Worm (Caenorhabditis elegans) whole organism, young adult: ENCODE measurements around the gene fust-1.

Experiments
- B0261.1 ChIP-seq: sonication (generic microtip); optimal IDR thresholded peaks from 2 replicates; lab custom pipeline; 2016; ENCODE audit warnings: mild to moderate bottlenecking, missing genetic modification characterization, moderate library complexity, missing compliant biosample characterization
- B0336.3 ChIP-seq: fragments of 200-800 bp; sonication (Bioruptor generic); IDR thresholded peaks from 2 replicates; pipeline ENCODE4 v1.3.6; 2022; ENCODE audit warnings: missing genetic modification characterization, missing compliant biosample characterization
- F22D6.2 ChIP-seq: sonication (generic microtip); optimal IDR thresholded peaks from 2 replicates; lab custom pipeline; 2016; ENCODE audit warnings: mild to moderate bottlenecking, missing genetic modification characterization, missing compliant biosample characterization
- F33H1.4 ChIP-seq: fragments of 200-800 bp; sonication (Bioruptor generic); IDR thresholded peaks from 2 replicates; pipeline ENCODE4 v1.3.6; 2022; ENCODE audit warnings: missing genetic modification reagents, missing genetic modification characterization, missing compliant biosample characterization
- F37B4.10 ChIP-seq: fragments of 200-800 bp; sonication (Bioruptor generic); IDR thresholded peaks from 2 replicates; pipeline ENCODE4 v1.3.6; 2022; ENCODE audit warnings: missing genetic modification characterization, missing compliant biosample characterization
- F39B2.1 ChIP-seq: fragments of 200-800 bp; sonication (Bioruptor generic); IDR thresholded peaks from 2 replicates; pipeline ENCODE4 v1.3.6; 2022; ENCODE audit warnings: missing genetic modification reagents, missing genetic modification characterization, missing compliant biosample characterization
- F57A8.1 ChIP-seq: fragments of 200-800 bp; sonication (Bioruptor generic); optimal IDR thresholded peaks from 2 replicates; lab custom pipeline; 2018; ENCODE audit warnings: mild to moderate bottlenecking, missing genetic modification characterization, moderate library complexity, missing compliant biosample characterization
- F57C9.4 ChIP-seq: sonication (generic microtip); optimal IDR thresholded peaks from 2 replicates; lab custom pipeline; 2017; ENCODE audit warnings: mild to moderate bottlenecking, missing genetic modification characterization, missing compliant biosample characterization
- T07F8.4 ChIP-seq: sonication (generic microtip); optimal IDR thresholded peaks from 2 replicates; lab custom pipeline; 2016; ENCODE audit warnings: mild to moderate bottlenecking, missing genetic modification characterization, moderate library complexity, missing compliant biosample characterization
- T26A5.8 ChIP-seq: sonication (generic microtip); optimal IDR thresholded peaks from 2 replicates; lab custom pipeline; 2016; ENCODE audit warnings: missing genetic modification characterization, missing compliant biosample characterization
- Y53F4B.3 ChIP-seq: fragments of 200-800 bp; sonication (Bioruptor generic); IDR thresholded peaks from 2 replicates; pipeline ENCODE4 v1.3.6; 2022; ENCODE audit warnings: missing genetic modification reagents, missing genetic modification characterization, missing compliant biosample characterization
- aptf-3 ChIP-seq: fragments of 200-800 bp; sonication (Bioruptor generic); IDR thresholded peaks from 2 replicates; pipeline ENCODE4 v1.3.6; 2022; ENCODE audit warnings: missing genetic modification characterization, missing compliant biosample characterization
- athp-1 ChIP-seq: sonication (generic microtip); optimal IDR thresholded peaks from 2 replicates; lab custom pipeline; 2017; ENCODE audit warnings: mild to moderate bottlenecking, missing genetic modification characterization, missing compliant biosample characterization
- attf-3 ChIP-seq: fragments of 200-800 bp; sonication (Bioruptor generic); conservative IDR thresholded peaks from 2 replicates; pipeline ENCODE4 v1.3.6; 2022; ENCODE audit warnings: missing genetic modification reagents, missing genetic modification characterization, missing compliant biosample characterization
- attf-5 ChIP-seq: fragments of 200-800 bp; sonication (Bioruptor generic); optimal IDR thresholded peaks from 2 replicates; lab custom pipeline; 2018; ENCODE audit warnings: mild to moderate bottlenecking, missing genetic modification characterization, missing compliant biosample characterization
- attf-6 ChIP-seq: fragments of 200-800 bp; sonication (Bioruptor generic); IDR thresholded peaks from 2 replicates; pipeline ENCODE4 v1.3.6; 2022; ENCODE audit warnings: missing genetic modification reagents, missing genetic modification characterization, missing compliant biosample characterization
- cebp-2 ChIP-seq: fragments of 200-800 bp; sonication (Bioruptor generic); IDR thresholded peaks from 2 replicates; pipeline ENCODE4 v1.3.6; 2022; ENCODE audit warnings: missing genetic modification characterization, missing compliant biosample characterization
- ceh-40 ChIP-seq: fragments of 200-800 bp; sonication (Bioruptor generic); IDR thresholded peaks from 2 replicates; pipeline ENCODE4 v1.3.6; 2022; ENCODE audit warnings: missing genetic modification characterization, missing compliant biosample characterization
- ceh-79 ChIP-seq: sonication (generic microtip); optimal IDR thresholded peaks from 2 replicates; lab custom pipeline; 2017; ENCODE audit warnings: mild to moderate bottlenecking, missing genetic modification characterization, missing compliant biosample characterization
- dpff-1 ChIP-seq: sonication (generic microtip); optimal IDR thresholded peaks from 2 replicates; lab custom pipeline; 2017; ENCODE audit warnings: mild to moderate bottlenecking, missing genetic modification characterization, missing compliant biosample characterization
- efl-1 ChIP-seq: fragments of 150-350 bp; optimal IDR thresholded peaks from 2 replicates; lab custom pipeline; 2014; ENCODE audit warnings: missing biosample characterization, missing genetic modification reagents, missing genetic modification characterization
- egl-18 ChIP-seq: fragments of 200-800 bp; sonication (Bioruptor generic); IDR thresholded peaks from 2 replicates; pipeline ENCODE4 v1.3.6; 2022; ENCODE audit warnings: missing genetic modification reagents, missing genetic modification characterization, missing compliant biosample characterization
- fkh-3 ChIP-seq: sonication (generic microtip); optimal IDR thresholded peaks from 2 replicates; lab custom pipeline; 2016; ENCODE audit warnings: mild to moderate bottlenecking, missing genetic modification characterization, missing compliant biosample characterization
- him-1 ChIP-seq: sonication (generic microtip); optimal IDR thresholded peaks from 2 replicates; lab custom pipeline; 2016; ENCODE audit warnings: missing genotype, missing genetic modification reagents, missing genetic modification characterization, missing compliant biosample characterization
- lin-40 ChIP-seq: sonication (generic microtip); optimal IDR thresholded peaks from 2 replicates; lab custom pipeline; 2016; ENCODE audit warnings: missing genetic modification characterization, mild to moderate bottlenecking, missing compliant biosample characterization, missing genotype, missing genetic modification reagents
- lir-1 ChIP-seq: fragments of 200-800 bp; sonication (Bioruptor generic); conservative IDR thresholded peaks from 2 replicates; pipeline ENCODE4 v1.3.6; 2022; ENCODE audit warnings: missing genetic modification reagents, missing genetic modification characterization, missing compliant biosample characterization
- madf-10 ChIP-seq: sonication (generic microtip); optimal IDR thresholded peaks from 2 replicates; lab custom pipeline; 2016; ENCODE audit warnings: mild to moderate bottlenecking, missing genetic modification characterization, missing compliant biosample characterization
- mcd-1 ChIP-seq: fragments of 200-800 bp; sonication (Bioruptor generic); IDR thresholded peaks from 2 replicates; pipeline ENCODE4 v1.3.6; 2022; ENCODE audit warnings: missing genetic modification reagents, missing genetic modification characterization, missing compliant biosample characterization
- mes-4 ChIP-seq: sonication (generic microtip); optimal IDR thresholded peaks from 2 replicates; lab custom pipeline; 2016; ENCODE audit warnings: missing genotype, missing genetic modification characterization, missing compliant biosample characterization
- nfya-2 ChIP-seq: fragments of 200-800 bp; sonication (Bioruptor generic); IDR thresholded peaks from 2 replicates; pipeline ENCODE4 v1.3.6; 2022; ENCODE audit warnings: missing genetic modification reagents, missing genetic modification characterization, missing compliant biosample characterization
- nhr-179 ChIP-seq: sonication (generic microtip); optimal IDR thresholded peaks from 2 replicates; lab custom pipeline; 2016; ENCODE audit warnings: mild to moderate bottlenecking, missing genetic modification characterization, missing compliant biosample characterization
- rpc-1 ChIP-seq, 2 experiments: fragments of 150-350 bp in 1 of 2; sonication (generic microtip) in 1 of 2; optimal IDR thresholded peaks; 2 replicates each; lab custom pipeline; 2014 to 2018; ENCODE audit warnings: missing biosample characterization in 1 of 2, missing genetic modification characterization in 1 of 2, missing genetic modification reagents in 1 of 2, missing genotype in 1 of 2
- sdz-38 ChIP-seq: sonication (generic microtip); optimal IDR thresholded peaks from 2 replicates; lab custom pipeline; 2016; ENCODE audit warnings: missing genotype, missing genetic modification characterization, missing compliant biosample characterization
- tbp1 ChIP-seq: fragments of 200-800 bp; sonication (Bioruptor generic); optimal IDR thresholded peaks from 2 replicates; lab custom pipeline; 2018; ENCODE audit warnings: mild to moderate bottlenecking, missing genetic modification characterization, missing compliant biosample characterization
- tlf-1 ChIP-seq: fragments of 200-800 bp; sonication (Bioruptor generic); optimal IDR thresholded peaks from 2 replicates; lab custom pipeline; 2018; ENCODE audit warnings: mild to moderate bottlenecking, missing genetic modification characterization, missing compliant biosample characterization
- unc-130 ChIP-seq: sonication (generic microtip); optimal IDR thresholded peaks from 2 replicates; lab custom pipeline; 2016; ENCODE audit warnings: missing genetic modification reagents, missing genetic modification characterization, missing compliant biosample characterization
- unc-62 ChIP-seq: fragments of 150-350 bp; optimal IDR thresholded peaks from 2 replicates; lab custom pipeline; 2014; ENCODE audit warnings: missing biosample characterization, missing genetic modification reagents, missing genetic modification characterization
- zfh-2 ChIP-seq: fragments of 200-800 bp; sonication (Bioruptor generic); conservative IDR thresholded peaks from 2 replicates; pipeline ENCODE4 v1.3.6; 2022; ENCODE audit warnings: missing genetic modification reagents, missing genetic modification characterization, missing compliant biosample characterization
- ztf-6 ChIP-seq: fragments of 200-800 bp; sonication (Bioruptor generic); IDR thresholded peaks from 2 replicates; pipeline ENCODE4 v1.3.6; 2022; ENCODE audit warnings: missing genetic modification reagents, missing genetic modification characterization, missing compliant biosample characterization

Gene fust-1

ce11 chrII:7183493-7184272 is 31.3 kb downstream of the fust-1 start, which contains the start of gene pdl-1 (continued):
- TF ChIP-seq nfya-2 (no peak), F22D6.2 (tag; lab: Kevin White, UChicago) (peak; percentile 6), attf-6 (GFP tag; lab: Robert Waterston, UW) (no peak; the same call in none of the 2 replicates), F57C9.4 (tag; lab: Kevin White, UChicago) (peak; percentile 65), efl-1 (GFP tag; lab: Kevin White, UChicago) (no peak), him-1 (peak; percentile 97), F57A8.1 (GFP tag; lab: Kevin White, UChicago) (peak; percentile 46), sdz-38 (no peak), mcd-1 (peak; percentile 66), B0261.1 (tag; lab: Kevin White, UChicago) (peak; percentile 86), aptf-3 (GFP tag; lab: Robert Waterston, UW) (0 out of 2 replicates have a peak, but pooled peaks have one; percentile 71), F39B2.1 (GFP tag; lab: Robert Waterston, UW) (no peak), madf-10 (tag; lab: Kevin White, UChicago) (peak; percentile 86), ceh-79 (peak; percentile 91), fkh-3 (peak; percentile 71), lir-1 (GFP tag; lab: Robert Waterston, UW) (peak; percentile 71; the same call in 1 of the 2 replicates), ceh-40 (GFP tag; lab: Robert Waterston, UW) (peak; percentile 91), athp-1 (tag; lab: Kevin White, UChicago) (peak; percentile 84), tbp1 (peak; percentile 96), attf-5 (GFP tag; lab: Kevin White, UChicago) (peak; percentile 82), Y53F4B.3 (GFP tag; lab: Robert Waterston, UW) (peak; percentile 68; the same call in 1 of the 2 replicates), unc-62 (GFP tag; lab: Kevin White, UChicago) (no peak), T07F8.4 (tag; lab: Kevin White, UChicago) (peak; percentile 86), nhr-179 (tag; lab: Kevin White, UChicago) (peak; percentile 77), lin-40 (peak; percentile 72), unc-130 (GFP tag; lab: Kevin White, UChicago) (peak; percentile 64), dpff-1 (tag; lab: Kevin White, UChicago) (peak; percentile 13), F37B4.10 (GFP tag; lab: Robert Waterston, UW) (0 out of 2 replicates have a peak, but pooled peaks have one; percentile 23), zfh-2 (GFP tag; lab: Robert Waterston, UW) (no peak; the same call in 1 of the 2 replicates), egl-18 (GFP tag; lab: Robert Waterston, UW) (0 out of 2 replicates have a peak, but pooled peaks have one; percentile 46), tlf-1 (peak; percentile 39), B0336.3 (GFP tag; lab: Robert Waterston, UW) (no peak; the same call in 1 of the 2 replicates), attf-3 (GFP tag; lab: Robert Waterston, UW) (peak; percentile 71), F33H1.4 (GFP tag; lab: Robert Waterston, UW) (peak; percentile 47; the same call in 1 of the 2 replicates), rpc-1 (optimal IDR thresholded peaks at IDR 0.05; lab: Kevin White, UChicago) (peak; percentile 99), rpc-1 (tag; optimal IDR thresholded peaks at IDR 0.05; lab: Kevin White, UChicago) (peak; percentile 98), T26A5.8 (tag; lab: Kevin White, UChicago) (peak; percentile 79), cebp-2 (GFP tag; lab: Robert Waterston, UW) (peak; percentile 95)

ce11 chrII:7186117-7186516 is 33.7 kb downstream of the fust-1 start:
- TF ChIP-seq ztf-6 (GFP tag; lab: Robert Waterston, UW) (no peak), nhr-179 (tag; lab: Kevin White, UChicago) (no peak), mes-4 (tag; lab: Kevin White, UChicago) (no peak)
